Worm (Caenorhabditis elegans) whole organism, midembryonic: ENCODE results near the gene Y57E12B.1.

Experiments used
- cog-1 ChIP-seq: sonication (generic microtip); optimal IDR thresholded peaks from 2 replicates; lab custom pipeline; 2016; ENCODE audit warnings: missing genetic modification characterization, missing compliant biosample characterization
- flt-1 ChIP-seq: fragments of 200-800 bp; sonication (Bioruptor generic); IDR thresholded peaks from 2 replicates; pipeline ENCODE4 v1.3.6; 2022; ENCODE audit warnings: missing genetic modification characterization, missing compliant biosample characterization
- klf-2 ChIP-seq: fragments of 200-800 bp; sonication (Bioruptor generic); conservative IDR thresholded peaks from 2 replicates; pipeline ENCODE4 v1.3.6; 2022; ENCODE audit warnings: missing genetic modification reagents, missing genetic modification characterization, missing compliant biosample characterization
- med-1 ChIP-seq: sonication (generic microtip); optimal IDR thresholded peaks from 2 replicates; lab custom pipeline; 2017; ENCODE audit warnings: missing genetic modification characterization, mild to moderate bottlenecking, missing compliant biosample characterization, antibody characterized with exemption, missing genetic modification reagents; ENCODE audit not compliant: insufficient read depth
- ref-1 ChIP-seq: fragments of 200-800 bp; sonication (Bioruptor generic); conservative IDR thresholded peaks from 2 replicates; pipeline ENCODE4 v1.3.6; 2022; ENCODE audit warnings: missing genetic modification reagents, missing genetic modification characterization, missing compliant biosample characterization
- tab-1 ChIP-seq: fragments of 200-800 bp; sonication (Bioruptor generic); IDR thresholded peaks from 2 replicates; pipeline ENCODE4 v1.3.6; 2022; ENCODE audit warnings: missing genetic modification characterization, missing compliant biosample characterization
- ztf-23 ChIP-seq: fragments of 200-800 bp; sonication (Bioruptor generic); IDR thresholded peaks from 2 replicates; pipeline ENCODE4 v1.3.6; 2022; ENCODE audit warnings: missing genetic modification reagents, missing genetic modification characterization, missing compliant biosample characterization

- TF ChIP-seq cog-1 (tag; lab: Kevin White, UChicago) = no peak
- TF ChIP-seq ztf-23 (GFP tag; lab: Robert Waterston, UW) = no peak
- no peak for TF ChIP-seq flt-1 (GFP tag; lab: Robert Waterston, UW)
- no peak for TF ChIP-seq ref-1 (GFP tag; lab: Robert Waterston, UW)
- no peak for TF ChIP-seq tab-1 (GFP tag; lab: Robert Waterston, UW)
- TF ChIP-seq med-1 = no peak
- no peak for TF ChIP-seq klf-2 (GFP tag; lab: Robert Waterston, UW)
Measured at ce11 chrV:6934212-6934611, 14.1 kb upstream of the Y57E12B.1 start, which contains the start of gene lipl-6.
